Fruit fly (Drosophila melanogaster) whole organism, embryonic: ENCODE measurements around the gene Glg1.

Experiments used
- Antp ChIP-seq: fragments of 200-800 bp; sonication (Bioruptor generic); optimal IDR thresholded peaks from 3 replicates; lab custom pipeline; 2016; ENCODE audit warnings: missing biosample characterization, missing genetic modification characterization
- CG10565 ChIP-seq: fragments of 200-800 bp; sonication (Bioruptor generic); optimal IDR thresholded peaks from 3 replicates; lab custom pipeline; 2016; ENCODE audit warnings: missing biosample characterization, mild to moderate bottlenecking, missing genetic modification characterization
- CG14860 ChIP-seq: fragments of 200-800 bp; sonication (Bioruptor generic); IDR thresholded peaks from 3 replicates; pipeline ENCODE4 v1.3.6; 2022; ENCODE audit warnings: missing biosample characterization, missing genetic modification characterization; ENCODE audit not compliant: partially characterized antibody
- CG15479 ChIP-seq: fragments of 200-800 bp; sonication (Bioruptor generic); optimal IDR thresholded peaks from 3 replicates; lab custom pipeline; 2019; ENCODE audit warnings: missing biosample characterization, mild to moderate bottlenecking, missing genetic modification characterization, moderate library complexity
- CG16863 ChIP-seq: fragments of 200-800 bp; sonication (Bioruptor generic); optimal IDR thresholded peaks from 3 replicates; lab custom pipeline; 2016; ENCODE audit warnings: missing biosample characterization, missing genetic modification characterization
- CG17361 ChIP-seq: fragments of 200-800 bp; sonication (Bioruptor generic); IDR thresholded peaks from 3 replicates; pipeline ENCODE4 v1.3.6; 2022; ENCODE audit warnings: missing biosample characterization, missing genetic modification characterization
- CG1832 ChIP-seq: fragments of 200-800 bp; sonication (Bioruptor generic); optimal IDR thresholded peaks from 2 replicates; lab custom pipeline; 2017; ENCODE audit warnings: missing biosample characterization, mild to moderate bottlenecking, missing genetic modification characterization, inconsistent platforms
- CG18599 ChIP-seq: fragments of 200-800 bp; sonication (Bioruptor generic); optimal IDR thresholded peaks from 3 replicates; lab custom pipeline; 2017; ENCODE audit warnings: missing biosample characterization, missing genetic modification characterization, mild to moderate bottlenecking, moderate library complexity, missing genetic modification reagents
- CG31441 ChIP-seq: fragments of 200-800 bp; sonication (Bioruptor generic); IDR thresholded peaks from 2 replicates; pipeline ENCODE4 v1.3.6; 2022; ENCODE audit warnings: missing biosample characterization, missing genetic modification characterization
- CG34422 ChIP-seq: fragments of 200-800 bp; sonication (Bioruptor generic); IDR thresholded peaks from 3 replicates; pipeline ENCODE4 v1.3.6; 2022; ENCODE audit warnings: missing biosample characterization, missing genetic modification characterization
- CG4424 ChIP-seq: fragments of 200-800 bp; sonication (Bioruptor generic); optimal IDR thresholded peaks from 3 replicates; lab custom pipeline; 2016; ENCODE audit warnings: missing biosample characterization, missing genetic modification characterization
- CG8290 ChIP-seq, 3 experiments: fragments of 200-800 bp; sonication (Bioruptor generic); optimal IDR thresholded peaks; 2 replicates each; lab custom pipeline; 2016 to 2019; ENCODE audit warnings: missing biosample characterization in 3 of 3, missing genetic modification characterization in 3 of 3, mild to moderate bottlenecking in 2 of 3, moderate library complexity in 1 of 3
- CG8359 ChIP-seq: fragments of 200-800 bp; sonication (Bioruptor generic); optimal IDR thresholded peaks from 2 replicates; lab custom pipeline; 2017; ENCODE audit warnings: missing biosample characterization, mild to moderate bottlenecking, missing genetic modification characterization, borderline replicate concordance
- CG8388 ChIP-seq: fragments of 200-800 bp; sonication (Bioruptor generic); optimal IDR thresholded peaks from 2 replicates; lab custom pipeline; 2019; ENCODE audit warnings: missing biosample characterization, mild to moderate bottlenecking, missing genetic modification characterization, moderate library complexity
- CG8944 ChIP-seq: fragments of 200-800 bp; sonication (Bioruptor generic); optimal IDR thresholded peaks from 3 replicates; lab custom pipeline; 2016; ENCODE audit warnings: missing biosample characterization, missing genetic modification characterization
- D ChIP-seq, 2 experiments: fragments of 200-800 bp in 1 of 2; fragments of >200 bp in 1 of 2; sonication (Bioruptor generic) in 1 of 2; optimal IDR thresholded peaks; 2 replicates in 1 of 2; 3 replicates in 1 of 2; lab custom pipeline; 2017; ENCODE audit warnings: mild to moderate bottlenecking in 1 of 2, missing biosample characterization in 1 of 2, missing genetic modification characterization in 1 of 2, missing genetic modification reagents in 1 of 2
- D19A ChIP-seq: fragments of 200-800 bp; optimal IDR thresholded peaks from 3 replicates; lab custom pipeline; 2019; ENCODE audit warnings: missing biosample characterization, mild to moderate bottlenecking, missing genetic modification characterization, moderate library complexity
- Ets65A ChIP-seq: fragments of 200-800 bp; sonication (Bioruptor generic); peaks from one replicate; lab custom pipeline; 2016; ENCODE audit warnings: missing biosample characterization, missing genetic modification characterization
- Hey ChIP-seq: fragments of 200-800 bp; sonication (Bioruptor generic); optimal IDR thresholded peaks from 3 replicates; lab custom pipeline; 2018; ENCODE audit warnings: missing biosample characterization, mild to moderate bottlenecking, missing genetic modification characterization
- Hr51 ChIP-seq, 2 experiments: fragments of 200-800 bp; sonication (Bioruptor generic); optimal IDR thresholded peaks; 2 replicates in 1 of 2; 3 replicates in 1 of 2; lab custom pipeline; 2016 to 2018; ENCODE audit warnings: missing biosample characterization in 2 of 2, missing genetic modification characterization in 2 of 2, mild to moderate bottlenecking in 1 of 2, moderate library complexity in 1 of 2
- Hr78 ChIP-seq, 2 experiments: fragments of 200-800 bp in 1 of 2; fragments of >200 bp in 1 of 2; sonication (Bioruptor generic) in 1 of 2; optimal IDR thresholded peaks; 2 replicates each; lab custom pipeline; 2017 to 2019; ENCODE audit warnings: missing biosample characterization in 2 of 2, missing genetic modification characterization in 2 of 2, mild to moderate bottlenecking in 1 of 2, moderate library complexity in 1 of 2
- Side ChIP-seq: fragments of 200-800 bp; sonication (Bioruptor generic); optimal IDR thresholded peaks from 2 replicates; lab custom pipeline; 2016; ENCODE audit warnings: missing biosample characterization, missing genetic modification characterization
- Sox100B ChIP-seq: fragments of 200-800 bp; sonication (Bioruptor generic); optimal IDR thresholded peaks from 3 replicates; lab custom pipeline; 2018; ENCODE audit warnings: missing biosample characterization, mild to moderate bottlenecking, missing genetic modification characterization
- Ssrp ChIP-seq: fragments of 200-800 bp; sonication (Bioruptor generic); optimal IDR thresholded peaks from 2 replicates; lab custom pipeline; 2018; ENCODE audit warnings: missing biosample characterization, mild to moderate bottlenecking, missing genetic modification characterization, moderate library complexity
- bab2 ChIP-seq: fragments of 200-800 bp; sonication (Bioruptor generic); optimal IDR thresholded peaks from 2 replicates; lab custom pipeline; 2016; ENCODE audit warnings: missing biosample characterization, missing genetic modification characterization
- bsh ChIP-seq, 2 experiments: fragments of 200-800 bp; sonication (Bioruptor generic); optimal IDR thresholded peaks; 2 replicates each; lab custom pipeline; 2017 to 2018; ENCODE audit warnings: mild to moderate bottlenecking in 2 of 2, missing biosample characterization in 2 of 2, missing genetic modification characterization in 2 of 2, moderate library complexity in 1 of 2
- cg ChIP-seq: fragments of 200-800 bp; sonication (Bioruptor generic); optimal IDR thresholded peaks from 3 replicates; lab custom pipeline; 2019; ENCODE audit warnings: missing biosample characterization, mild to moderate bottlenecking, missing genetic modification characterization, moderate library complexity
- dmrt11E ChIP-seq: fragments of 200-800 bp; sonication (Bioruptor generic); optimal IDR thresholded peaks from 3 replicates; lab custom pipeline; 2018; ENCODE audit warnings: missing biosample characterization, mild to moderate bottlenecking, missing genetic modification characterization, moderate library complexity
- emc ChIP-seq: fragments of 200-800 bp; sonication (Bioruptor generic); optimal IDR thresholded peaks from 2 replicates; lab custom pipeline; 2016; ENCODE audit warnings: missing biosample characterization, missing genetic modification characterization
- ewg ChIP-seq: fragments of 200-800 bp; sonication (Bioruptor generic); optimal IDR thresholded peaks from 3 replicates; lab custom pipeline; 2017; ENCODE audit warnings: mild to moderate bottlenecking, missing biosample characterization, missing genetic modification reagents, missing genetic modification characterization
- fd64A ChIP-seq: fragments of 200-800 bp; sonication (Bioruptor generic); optimal IDR thresholded peaks from 3 replicates; lab custom pipeline; 2018; ENCODE audit warnings: missing biosample characterization, mild to moderate bottlenecking, missing genetic modification characterization
- hth ChIP-seq: fragments of >200 bp; optimal IDR thresholded peaks from 2 replicates; lab custom pipeline; 2017; ENCODE audit warnings: inconsistent platforms
- ind ChIP-seq: fragments of 200-800 bp; sonication (Bioruptor generic); optimal IDR thresholded peaks from 3 replicates; lab custom pipeline; 2016; ENCODE audit warnings: missing biosample characterization, missing genetic modification characterization
- jing ChIP-seq: fragments of 200-800 bp; sonication (Bioruptor generic); optimal IDR thresholded peaks from 2 replicates; lab custom pipeline; 2018; ENCODE audit warnings: missing biosample characterization, mild to moderate bottlenecking, missing genetic modification characterization
- lola ChIP-seq, 3 experiments: fragments of >200 bp in 2 of 3; fragments of 200-800 bp in 1 of 3; sonication (Bioruptor generic) in 1 of 3; optimal IDR thresholded peaks; 2 replicates each; lab custom pipeline; 2017 to 2019; ENCODE audit warnings: missing biosample characterization in 3 of 3, missing genetic modification characterization in 3 of 3, mild to moderate bottlenecking in 1 of 3, moderate library complexity in 1 of 3
- odd ChIP-seq: fragments of 200-800 bp; sonication (Bioruptor generic); optimal IDR thresholded peaks from 2 replicates; lab custom pipeline; 2017; ENCODE audit warnings: missing biosample characterization, mild to moderate bottlenecking, missing genetic modification characterization
- pan ChIP-seq, 4 experiments: fragments of >200 bp in 3 of 4; fragments of 200-800 bp in 1 of 4; sonication (Bioruptor generic) in 1 of 4; optimal IDR thresholded peaks in 3 of 4; IDR thresholded peaks in 1 of 4; 2 replicates each; pipeline versions ENCODE4 v1.3.6 to Lab custom; 2017 to 2022; ENCODE audit warnings: missing biosample characterization in 2 of 4, missing genetic modification characterization in 2 of 4, mixed read lengths in 1 of 4
- pum ChIP-seq: fragments of 200-800 bp; sonication (Bioruptor generic); optimal IDR thresholded peaks from 2 replicates; lab custom pipeline; 2016; ENCODE audit warnings: missing biosample characterization, missing genetic modification characterization
- row ChIP-seq: fragments of 200-800 bp; sonication (Bioruptor generic); IDR thresholded peaks from 3 replicates; pipeline ENCODE4 v1.3.6; 2022; ENCODE audit warnings: missing biosample characterization, missing genetic modification characterization
- sens ChIP-seq: fragments of 200-800 bp; sonication (Bioruptor generic); peaks from one replicate; lab custom pipeline; 2016; ENCODE audit warnings: missing biosample characterization, missing genetic modification characterization
- slbo ChIP-seq: fragments of 200-800 bp; sonication (Bioruptor generic); IDR thresholded peaks from 2 replicates; pipeline ENCODE4 v1.3.6; 2022; ENCODE audit warnings: missing biosample characterization, missing genetic modification characterization
- sqz ChIP-seq: fragments of 200-800 bp; sonication (Bioruptor generic); optimal IDR thresholded peaks from 3 replicates; lab custom pipeline; 2018; ENCODE audit warnings: missing biosample characterization, mild to moderate bottlenecking, missing genetic modification characterization
- sr ChIP-seq: fragments of 200-800 bp; sonication (Bioruptor generic); IDR thresholded peaks from 3 replicates; pipeline ENCODE4 v1.3.6; 2022; ENCODE audit warnings: missing biosample characterization, missing genetic modification characterization
- wdn ChIP-seq: fragments of 200-800 bp; sonication (Bioruptor generic); IDR thresholded peaks from 2 replicates; pipeline ENCODE4 v1.3.6; 2022; ENCODE audit warnings: missing biosample characterization, missing genetic modification characterization
- zfh1 ChIP-seq: fragments of 200-800 bp; sonication (Bioruptor generic); IDR thresholded peaks from 3 replicates; pipeline ENCODE4 v1.3.6; 2022; ENCODE audit warnings: missing biosample characterization, missing genetic modification characterization

Gene Glg1

dm6 chr3L:21471895-21472294, 35.4 kb downstream of the Glg1 start:
- TF ChIP-seq D (optimal IDR thresholded peaks at IDR 0.05; lab: Kevin White, UChicago): peak; percentile 62
- no peak for TF ChIP-seq D (GFP tag; optimal IDR thresholded peaks at IDR 0.05; lab: Kevin White, UChicago)
- TF ChIP-seq CG8944 (GFP tag; lab: Kevin White, UChicago): no peak
- TF ChIP-seq CG15479 (GFP tag; lab: Kevin White, UChicago): peak; percentile 82
- TF ChIP-seq CG14860: 0 out of 3 replicates have a peak, but pooled peaks have one; percentile 19
- TF ChIP-seq CG8290 (GFP tag; optimal IDR thresholded peaks at IDR 0.05; lab: Kevin White, UChicago): no peak
- no peak for TF ChIP-seq CG8290 (tag; optimal IDR thresholded peaks at IDR 0.05; lab: Kevin White, UChicago)
- TF ChIP-seq CG16863 (GFP tag; lab: Kevin White, UChicago): no peak
- TF ChIP-seq cg (GFP tag; lab: Kevin White, UChicago): peak; percentile 36
- TF ChIP-seq fd64A: no peak

dm6 chr3L:21465261-21466112, 41.9 kb downstream of the Glg1 start:
- TF ChIP-seq sens (GFP tag; lab: Kevin White, UChicago) (peak; percentile 86), CG8388 (GFP tag; lab: Kevin White, UChicago) (peak; percentile 98), odd (no peak), sr (no peak), slbo (GFP tag; lab: Robert Waterston, UW) (no peak), CG31441 (0 out of 2 replicates have a peak, but pooled peaks have one; percentile 20), Ets65A (peak; percentile 42), pan (optimal IDR thresholded peaks at IDR 0.05; lab: Kevin White, UChicago) (no peak), pan (GFP tag; optimal IDR thresholded peaks at IDR 0.05 in 1 of 2, IDR thresholded peaks at IDR 0.05 in 1 of 2) (no peak), emc (GFP tag; lab: Kevin White, UChicago) (no peak), ind (no peak), CG4424 (GFP tag; lab: Kevin White, UChicago) (no peak), Ssrp (tag; lab: Kevin White, UChicago) (no peak), zfh1 (no peak), sqz (GFP tag; lab: Kevin White, UChicago) (no peak), dmrt11E (peak; percentile 2), row (GFP tag; lab: Robert Waterston, UW) (0 out of 3 replicates have a peak, but pooled peaks have one; percentile 12), hth (lab: Kevin White, UChicago) (no peak), CG10565 (GFP tag; lab: Kevin White, UChicago) (no peak), Sox100B (GFP tag; lab: Kevin White, UChicago) (peak; percentile 33), CG1832 (no peak), jing (GFP tag; lab: Kevin White, UChicago) (no peak), lola (GFP tag; optimal IDR thresholded peaks at IDR 0.05; lab: Kevin White, UChicago) (peak in 1 of 3 experiments; percentile 26), cg (GFP tag; lab: Kevin White, UChicago) (peak; percentile 8), Hr78 (GFP tag; optimal IDR thresholded peaks at IDR 0.05; lab: Kevin White, UChicago) (peak in 1 of 2 experiments; percentile 33), CG17361 (GFP tag; lab: Robert Waterston, UW) (peak; percentile 61; the same call in 1 of the 3 replicates), CG34422 (GFP tag; lab: Robert Waterston, UW) (no peak), bsh (GFP tag; optimal IDR thresholded peaks at IDR 0.05; lab: Kevin White, UChicago) (no peak), wdn (no peak), bab2 (GFP tag; lab: Kevin White, UChicago) (no peak), CG8359 (GFP tag; lab: Kevin White, UChicago) (no peak), Hey (no peak), ewg (no peak), Hr51 (GFP tag; optimal IDR thresholded peaks at IDR 0.05; lab: Kevin White, UChicago) (no peak), fd64A (peak; percentile 83), CG18599 (GFP tag; lab: Kevin White, UChicago) (no peak), D19A (tag; lab: Kevin White, UChicago) (peak; percentile 64), pum (GFP tag; lab: Kevin White, UChicago) (no peak), Antp (GFP tag; lab: Kevin White, UChicago) (no peak), Side (GFP tag; lab: Kevin White, UChicago) (no peak)
